Worm (Caenorhabditis elegans) whole organism, L2 larva: Measurements from ENCODE around the gene fat-3.

Experiments
- C34F6.9 ChIP-seq: fragments of 150-350 bp; optimal IDR thresholded peaks from 2 replicates; lab custom pipeline; 2014; ENCODE audit warnings: missing biosample characterization, missing genetic modification characterization
- ZK546.5 ChIP-seq: sonication (generic microtip); optimal IDR thresholded peaks from 2 replicates; lab custom pipeline; 2017; ENCODE audit warnings: missing biosample characterization, missing genetic modification characterization
- alr-1 ChIP-seq: fragments of 150-350 bp; optimal IDR thresholded peaks from 2 replicates; lab custom pipeline; 2014; ENCODE audit warnings: missing biosample characterization, missing genetic modification characterization
- aly-2 ChIP-seq: fragments of 150-350 bp; optimal IDR thresholded peaks from 2 replicates; lab custom pipeline; 2014; ENCODE audit warnings: missing biosample characterization, missing genetic modification characterization
- ama-1 ChIP-seq: fragments of 150-350 bp; optimal IDR thresholded peaks from 2 replicates; lab custom pipeline; 2018; ENCODE audit warnings: inconsistent platforms
- blmp-1 ChIP-seq: sonication (generic microtip); optimal IDR thresholded peaks from 2 replicates; lab custom pipeline; 2017; ENCODE audit warnings: missing genetic modification characterization, mild to moderate bottlenecking, missing compliant biosample characterization, antibody characterized with exemption, moderate library complexity; ENCODE audit not compliant: insufficient read depth
- ceh-16 ChIP-seq: fragments of 150-350 bp; optimal IDR thresholded peaks from 2 replicates; lab custom pipeline; 2014; ENCODE audit warnings: missing biosample characterization, missing genetic modification characterization
- dmd-4 ChIP-seq: sonication (generic microtip); optimal IDR thresholded peaks from 2 replicates; lab custom pipeline; 2017; ENCODE audit warnings: missing biosample characterization, missing genetic modification characterization
- egl-27 ChIP-seq: sonication (generic microtip); optimal IDR thresholded peaks from 3 replicates; lab custom pipeline; 2017; ENCODE audit warnings: missing biosample characterization, missing genetic modification reagents, missing genetic modification characterization
- elt-1 ChIP-seq: fragments of 150-350 bp; optimal IDR thresholded peaks from 2 replicates; lab custom pipeline; 2014; ENCODE audit warnings: missing biosample characterization, missing genetic modification characterization
- fos-1 ChIP-seq: fragments of 150-350 bp; optimal IDR thresholded peaks from 2 replicates; lab custom pipeline; 2014; ENCODE audit warnings: missing biosample characterization, missing genetic modification characterization
- lin-11 ChIP-seq: fragments of 150-350 bp; sonication (generic microtip); optimal IDR thresholded peaks from 2 replicates; lab custom pipeline; 2014; ENCODE audit warnings: missing biosample characterization, missing genetic modification characterization, inconsistent platforms, mixed read lengths
- lin-13 ChIP-seq: fragments of 150-350 bp; optimal IDR thresholded peaks from 2 replicates; lab custom pipeline; 2014; ENCODE audit warnings: missing biosample characterization, missing genetic modification reagents, missing genetic modification characterization
- lin-39 ChIP-seq: fragments of 150-350 bp; optimal IDR thresholded peaks from 2 replicates; lab custom pipeline; 2014; ENCODE audit warnings: missing biosample characterization, missing genetic modification reagents, missing genetic modification characterization
- lsy-2 ChIP-seq, 2 experiments: fragments of 150-350 bp in 1 of 2; sonication (generic microtip) in 1 of 2; optimal IDR thresholded peaks; 2 replicates each; lab custom pipeline; 2014 to 2017; ENCODE audit warnings: missing biosample characterization in 2 of 2, missing genetic modification characterization in 2 of 2
- mbf-1 ChIP-seq: sonication (generic microtip); optimal IDR thresholded peaks from 2 replicates; lab custom pipeline; 2017; ENCODE audit warnings: missing biosample characterization, missing genetic modification characterization
- mdl-1 ChIP-seq, 2 experiments: fragments of 150-350 bp in 1 of 2; sonication (generic microtip) in 1 of 2; optimal IDR thresholded peaks; 2 replicates each; lab custom pipeline; 2017; ENCODE audit warnings: missing biosample characterization in 2 of 2, missing genetic modification characterization in 2 of 2
- nhr-10 ChIP-seq: sonication (generic microtip); optimal IDR thresholded peaks from 2 replicates; lab custom pipeline; 2017; ENCODE audit warnings: missing biosample characterization, missing genetic modification characterization
- nhr-129 ChIP-seq: fragments of 150-350 bp; optimal IDR thresholded peaks from 2 replicates; lab custom pipeline; 2014; ENCODE audit warnings: missing biosample characterization, missing genetic modification characterization
- nhr-21 ChIP-seq: fragments of 150-350 bp; optimal IDR thresholded peaks from 2 replicates; lab custom pipeline; 2014; ENCODE audit warnings: missing biosample characterization, missing genetic modification characterization
- nhr-23 ChIP-seq: fragments of 150-350 bp; optimal IDR thresholded peaks from 2 replicates; lab custom pipeline; 2014; ENCODE audit warnings: missing biosample characterization, missing genetic modification reagents, missing genetic modification characterization
- nhr-25 ChIP-seq: fragments of 150-350 bp; sonication (generic microtip); optimal IDR thresholded peaks from 3 replicates; lab custom pipeline; 2014; ENCODE audit warnings: missing biosample characterization, missing genetic modification characterization
- nhr-6 ChIP-seq: fragments of 150-350 bp; optimal IDR thresholded peaks from 2 replicates; lab custom pipeline; 2014; ENCODE audit warnings: missing biosample characterization, missing genetic modification characterization
- peb-1 ChIP-seq: fragments of 150-350 bp; optimal IDR thresholded peaks from 2 replicates; lab custom pipeline; 2014; ENCODE audit warnings: missing biosample characterization, missing genetic modification characterization
- sem-4 ChIP-seq: fragments of 150-350 bp; optimal IDR thresholded peaks from 2 replicates; lab custom pipeline; 2014; ENCODE audit warnings: missing biosample characterization, missing genetic modification reagents, missing genetic modification characterization
- skn-1 ChIP-seq: sonication (generic microtip); optimal IDR thresholded peaks from 2 replicates; lab custom pipeline; 2017; ENCODE audit warnings: missing biosample characterization, missing genetic modification characterization
- sma-3 ChIP-seq: sonication (generic microtip); optimal IDR thresholded peaks from 2 replicates; lab custom pipeline; 2016; ENCODE audit warnings: missing genetic modification reagents, missing genetic modification characterization, missing compliant biosample characterization
- sma-9 ChIP-seq, 2 experiments: fragments of 150-350 bp in 1 of 2; sonication (generic microtip) in 1 of 2; optimal IDR thresholded peaks; 2 replicates each; lab custom pipeline; 2014 to 2016; ENCODE audit warnings: missing genetic modification characterization in 2 of 2, mild to moderate bottlenecking in 1 of 2, missing biosample characterization in 1 of 2, missing compliant biosample characterization in 1 of 2, missing genetic modification reagents in 1 of 2, moderate library complexity in 1 of 2
- snpc-4 ChIP-seq: fragments of 150-350 bp; optimal IDR thresholded peaks from 2 replicates; lab custom pipeline; 2014; ENCODE audit warnings: missing biosample characterization, missing genetic modification characterization
- unc-39 ChIP-seq: fragments of 150-350 bp; optimal IDR thresholded peaks from 2 replicates; lab custom pipeline; 2014; ENCODE audit warnings: missing biosample characterization, missing genetic modification characterization
- unc-55 ChIP-seq: fragments of 150-350 bp; sonication (generic microtip); optimal IDR thresholded peaks from 3 replicates; lab custom pipeline; 2014; ENCODE audit warnings: missing biosample characterization, missing genetic modification reagents, missing genetic modification characterization
- unc-62 ChIP-seq: fragments of 150-350 bp; optimal IDR thresholded peaks from 2 replicates; lab custom pipeline; 2014; ENCODE audit warnings: missing biosample characterization, missing genetic modification reagents, missing genetic modification characterization
- zag-1 ChIP-seq: fragments of 150-350 bp; optimal IDR thresholded peaks from 2 replicates; lab custom pipeline; 2014; ENCODE audit warnings: missing biosample characterization, missing genetic modification characterization
- ztf-1 ChIP-seq: fragments of 200-800 bp; sonication (Bioruptor generic); conservative IDR thresholded peaks from 2 replicates; pipeline ENCODE4 v1.3.6; 2022; ENCODE audit warnings: missing genetic modification characterization, missing compliant biosample characterization
- ztf-4 ChIP-seq: fragments of 150-350 bp; optimal IDR thresholded peaks from 2 replicates; lab custom pipeline; 2014; ENCODE audit warnings: missing biosample characterization, missing genetic modification characterization

The fat-3 gene

ce11 chrIV:9789496-9789895 is 13.3 kb upstream of the fat-3 start, which contains the start of gene T13F2.4:
T13F2.4 (plus strand) TSS chrIV:9789796.
- TF ChIP-seq lin-11 (tag; lab: Kevin White, UChicago): no peak
- no peak for TF ChIP-seq alr-1 (tag; lab: Kevin White, UChicago)
- TF ChIP-seq snpc-4 (tag; lab: Kevin White, UChicago): no peak
- no peak for TF ChIP-seq nhr-129
- TF ChIP-seq dmd-4: no peak
- no peak for TF ChIP-seq blmp-1 (tag; lab: Kevin White, UChicago)
- TF ChIP-seq mdl-1 (tag; optimal IDR thresholded peaks at IDR 0.05; lab: Kevin White, UChicago): no peak
- TF ChIP-seq aly-2 (tag; lab: Kevin White, UChicago): no peak
- no peak for TF ChIP-seq skn-1 (tag; lab: Kevin White, UChicago)
- TF ChIP-seq elt-1: no peak
- no peak for TF ChIP-seq zag-1 (tag; lab: Kevin White, UChicago)

DNA sequence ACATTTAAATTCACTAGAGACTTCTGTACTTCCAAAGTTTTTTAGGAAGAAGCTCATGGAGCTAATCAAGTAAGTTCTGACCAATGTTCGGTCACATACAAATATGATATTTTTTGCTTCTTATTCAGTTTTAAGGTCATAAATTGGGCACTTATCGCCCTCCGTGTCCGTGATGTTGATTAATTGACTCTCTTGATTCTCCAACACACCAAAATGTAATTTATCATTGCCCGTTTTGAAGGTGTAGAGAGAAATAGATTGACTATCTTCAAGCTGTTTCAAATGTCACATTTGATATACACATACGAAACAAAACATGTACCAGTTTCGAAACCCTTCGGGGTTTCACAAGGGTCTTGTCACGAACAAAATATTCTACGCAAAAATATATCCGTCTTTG is 12.1 kb upstream of the fat-3 start:
- TF ChIP-seq snpc-4 (tag; lab: Kevin White, UChicago) (no peak), peb-1 (tag; lab: Kevin White, UChicago) (no peak), skn-1 (tag; lab: Kevin White, UChicago) (no peak), ceh-16 (tag; lab: Kevin White, UChicago) (peak; percentile 78), nhr-25 (tag; lab: Kevin White, UChicago) (peak; percentile 50), egl-27 (no peak), lin-39 (tag; lab: Kevin White, UChicago) (peak; percentile 56), fos-1 (tag; lab: Kevin White, UChicago) (no peak), nhr-21 (peak; percentile 2), unc-39 (no peak), sma-3 (no peak), aly-2 (tag; lab: Kevin White, UChicago) (no peak), ama-1 (lab: Kevin White, UChicago) (no peak), sma-9 (GFP tag; optimal IDR thresholded peaks at IDR 0.05; lab: Kevin White, UChicago) (no peak), sma-9 (tag; optimal IDR thresholded peaks at IDR 0.05; lab: Kevin White, UChicago) (no peak), zag-1 (tag; lab: Kevin White, UChicago) (no peak), dmd-4 (no peak), mbf-1 (tag; lab: Kevin White, UChicago) (no peak), nhr-23 (tag; lab: Kevin White, UChicago) (no peak), elt-1 (no peak), ztf-4 (tag; lab: Kevin White, UChicago) (no peak)

ce11 chrIV:9795250-9795649 is 7.6 kb upstream of the fat-3 start:
- TF ChIP-seq zag-1 (tag; lab: Kevin White, UChicago) (no peak), lin-39 (tag; lab: Kevin White, UChicago) (no peak), mbf-1 (tag; lab: Kevin White, UChicago) (no peak), fos-1 (tag; lab: Kevin White, UChicago) (no peak), nhr-25 (tag; lab: Kevin White, UChicago) (no peak), unc-62 (GFP tag; lab: Kevin White, UChicago) (no peak), nhr-6 (tag; lab: Kevin White, UChicago) (no peak), lin-13 (GFP tag; lab: Kevin White, UChicago) (no peak)

DNA sequence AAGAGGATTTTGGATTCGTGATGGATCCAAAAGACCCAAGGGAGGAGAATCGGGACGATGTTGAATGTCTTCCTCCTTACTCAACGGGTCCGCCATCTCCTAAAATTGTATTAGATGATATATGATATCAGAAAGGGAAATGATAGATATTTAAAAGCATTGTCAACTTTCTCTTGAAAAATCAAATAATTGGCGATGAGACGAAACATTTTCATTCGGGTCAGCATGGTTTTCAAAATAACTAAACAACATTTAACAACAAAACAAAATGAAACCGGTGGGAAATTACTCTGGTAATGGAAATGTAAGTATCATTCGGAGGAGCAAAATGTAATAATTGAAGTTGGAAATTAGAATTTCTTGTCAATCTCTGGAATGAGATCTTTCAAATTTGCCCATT is 6.3 kb upstream of the fat-3 start, which contains the start of gene pis-1:
TSS of gene pis-1 (minus strand) at position 101 of the 400 bp plus-strand sequence.
- TF ChIP-seq aly-2 (tag; lab: Kevin White, UChicago) (no peak), mdl-1 (tag; optimal IDR thresholded peaks at IDR 0.05; lab: Kevin White, UChicago) (no peak), blmp-1 (tag; lab: Kevin White, UChicago) (no peak), nhr-23 (tag; lab: Kevin White, UChicago) (no peak), lsy-2 (tag; optimal IDR thresholded peaks at IDR 0.05; lab: Kevin White, UChicago) (no peak), ZK546.5 (tag; lab: Kevin White, UChicago) (no peak), unc-55 (no peak), sem-4 (tag; lab: Kevin White, UChicago) (no peak), peb-1 (tag; lab: Kevin White, UChicago) (no peak), dmd-4 (no peak), nhr-10 (tag; lab: Kevin White, UChicago) (no peak), fos-1 (tag; lab: Kevin White, UChicago) (no peak), unc-62 (GFP tag; lab: Kevin White, UChicago) (no peak), C34F6.9 (tag; lab: Kevin White, UChicago) (no peak), nhr-25 (tag; lab: Kevin White, UChicago) (no peak), ztf-1 (GFP tag; lab: Robert Waterston, UW) (no peak)
